Fruit fly (Drosophila melanogaster) whole organism, prepupa: Measurements from ENCODE around the gene CG6418.

Source experiments
- CG10631 ChIP-seq: fragments of 200-800 bp; sonication (Bioruptor generic); optimal IDR thresholded peaks from 2 replicates; lab custom pipeline; 2016; ENCODE audit warnings: missing biosample characterization, missing genetic modification characterization
- CG11902 ChIP-seq: fragments of 200-800 bp; sonication (Bioruptor generic); optimal IDR thresholded peaks from 3 replicates; lab custom pipeline; 2016; ENCODE audit warnings: missing biosample characterization, missing genetic modification characterization
- CG15336 ChIP-seq: fragments of 200-800 bp; sonication (Bioruptor generic); IDR thresholded peaks from 2 replicates; pipeline ENCODE4 v1.3.6; 2022; ENCODE audit warnings: missing biosample characterization, missing genetic modification characterization
- CG16779 ChIP-seq: fragments of 200-800 bp; sonication (Bioruptor generic); optimal IDR thresholded peaks from 3 replicates; lab custom pipeline; 2017; ENCODE audit warnings: missing biosample characterization, mild to moderate bottlenecking, missing genetic modification characterization
- CG3032 ChIP-seq: fragments of 200-800 bp; optimal IDR thresholded peaks from 2 replicates; lab custom pipeline; 2019; ENCODE audit warnings: missing biosample characterization, mild to moderate bottlenecking, missing genetic modification characterization, moderate library complexity
- CG31627 ChIP-seq: fragments of 200-800 bp; sonication (Bioruptor generic); optimal IDR thresholded peaks from 3 replicates; lab custom pipeline; 2016; ENCODE audit warnings: missing biosample characterization, missing genetic modification characterization
- CG32006 ChIP-seq: fragments of 200-800 bp; sonication (Bioruptor generic); optimal IDR thresholded peaks from 3 replicates; lab custom pipeline; 2017; ENCODE audit warnings: missing biosample characterization, mild to moderate bottlenecking, missing genetic modification characterization
- CG34406 ChIP-seq: fragments of 200-800 bp; sonication (Bioruptor generic); optimal IDR thresholded peaks from 3 replicates; lab custom pipeline; 2016; ENCODE audit warnings: missing biosample characterization, missing genetic modification characterization
- CG3919 ChIP-seq: fragments of 200-800 bp; sonication (Bioruptor generic); optimal IDR thresholded peaks from 3 replicates; lab custom pipeline; 2016; ENCODE audit warnings: missing biosample characterization, missing genetic modification characterization
- CG4318 ChIP-seq: fragments of 200-800 bp; sonication (Bioruptor generic); optimal IDR thresholded peaks from 3 replicates; lab custom pipeline; 2017; ENCODE audit warnings: missing biosample characterization, mild to moderate bottlenecking, missing genetic modification characterization
- CG6163 ChIP-seq: fragments of 200-800 bp; sonication (Bioruptor generic); IDR thresholded peaks from 3 replicates; pipeline ENCODE4 v1.3.6; 2022; ENCODE audit warnings: missing biosample characterization, missing genetic modification characterization
- CG6276 ChIP-seq: fragments of 200-800 bp; sonication (Bioruptor generic); optimal IDR thresholded peaks from 2 replicates; lab custom pipeline; 2017; ENCODE audit warnings: missing biosample characterization, mild to moderate bottlenecking, missing genetic modification characterization
- CG6792 ChIP-seq: fragments of 200-800 bp; sonication (Bioruptor generic); optimal IDR thresholded peaks from 3 replicates; lab custom pipeline; 2016; ENCODE audit warnings: missing biosample characterization, missing genetic modification characterization
- CG6808 ChIP-seq: fragments of 200-800 bp; sonication (Bioruptor generic); optimal IDR thresholded peaks from 3 replicates; lab custom pipeline; 2017; ENCODE audit warnings: missing biosample characterization, missing genetic modification characterization, mild to moderate bottlenecking, moderate library complexity, missing genetic modification reagents
- CG6854 ChIP-seq: fragments of 200-800 bp; sonication (Bioruptor generic); optimal IDR thresholded peaks from 2 replicates; lab custom pipeline; 2017; ENCODE audit warnings: missing biosample characterization, mild to moderate bottlenecking, missing genetic modification characterization
- CG8119 ChIP-seq: fragments of 200-800 bp; sonication (Bioruptor generic); IDR thresholded peaks from 3 replicates; pipeline ENCODE4 v1.3.6; 2022; ENCODE audit warnings: missing biosample characterization, missing genetic modification characterization
- CG8632 ChIP-seq: fragments of 200-800 bp; sonication (Bioruptor generic); optimal IDR thresholded peaks from 3 replicates; lab custom pipeline; 2016; ENCODE audit warnings: missing biosample characterization, missing genetic modification characterization
- CG9139 ChIP-seq: fragments of 200-800 bp; sonication (Bioruptor generic); optimal IDR thresholded peaks from 3 replicates; lab custom pipeline; 2017; ENCODE audit warnings: missing biosample characterization, mild to moderate bottlenecking, missing genetic modification characterization
- Eip75B ChIP-seq: fragments of 200-800 bp; sonication (Bioruptor generic); optimal IDR thresholded peaks from 3 replicates; lab custom pipeline; 2016; ENCODE audit warnings: missing biosample characterization, missing genetic modification characterization
- Eip78C ChIP-seq: fragments of 200-800 bp; sonication (Bioruptor generic); peaks from one replicate; lab custom pipeline; 2016; ENCODE audit warnings: missing biosample characterization, missing genetic modification characterization
- Eip93F ChIP-seq: fragments of 200-800 bp; sonication (Bioruptor generic); optimal IDR thresholded peaks from 2 replicates; lab custom pipeline; 2016; ENCODE audit warnings: missing biosample characterization, mild to moderate bottlenecking, missing genetic modification characterization
- Ets21C ChIP-seq: fragments of 200-800 bp; sonication (Bioruptor generic); optimal IDR thresholded peaks from 3 replicates; lab custom pipeline; 2016; ENCODE audit warnings: missing biosample characterization, missing genetic modification characterization
- Ets96B ChIP-seq: fragments of 200-800 bp; optimal IDR thresholded peaks from 2 replicates; lab custom pipeline; 2019; ENCODE audit warnings: missing biosample characterization, mild to moderate bottlenecking, missing genetic modification characterization, moderate library complexity
- Gug ChIP-seq: fragments of 200-800 bp; sonication (Bioruptor generic); IDR thresholded peaks from 2 replicates; pipeline ENCODE4 v1.3.6; 2022; ENCODE audit warnings: missing biosample characterization, missing genetic modification characterization
- Hr38 ChIP-seq: sonication (Bioruptor generic); optimal IDR thresholded peaks from 2 replicates; lab custom pipeline; 2016; ENCODE audit warnings: missing biosample characterization, missing genetic modification characterization
- Hr39 ChIP-seq: fragments of 200-800 bp; sonication (Bioruptor generic); optimal IDR thresholded peaks from 2 replicates; lab custom pipeline; 2016; ENCODE audit warnings: missing biosample characterization, missing genetic modification characterization
- Hr4 ChIP-seq: fragments of 200-800 bp; sonication (Bioruptor generic); optimal IDR thresholded peaks from 3 replicates; lab custom pipeline; 2016; ENCODE audit warnings: missing biosample characterization, missing genetic modification characterization
- Lpt ChIP-seq: fragments of 200-800 bp; sonication (Bioruptor generic); optimal IDR thresholded peaks from 3 replicates; lab custom pipeline; 2016; ENCODE audit warnings: missing biosample characterization, missing genetic modification characterization
- Met ChIP-seq: fragments of 200-800 bp; sonication (Bioruptor generic); optimal IDR thresholded peaks from 3 replicates; lab custom pipeline; 2016; ENCODE audit warnings: missing biosample characterization, missing genetic modification characterization
- OdsH ChIP-seq: fragments of 200-800 bp; sonication (Bioruptor generic); optimal IDR thresholded peaks from 3 replicates; lab custom pipeline; 2016; ENCODE audit warnings: missing biosample characterization, missing genetic modification characterization
- Smox ChIP-seq: fragments of 200-800 bp; sonication (Bioruptor generic); optimal IDR thresholded peaks from 3 replicates; lab custom pipeline; 2016; ENCODE audit warnings: missing biosample characterization, missing genetic modification characterization
- Sox102F ChIP-seq: fragments of 200-800 bp; sonication (Bioruptor generic); optimal IDR thresholded peaks from 2 replicates; lab custom pipeline; 2016; ENCODE audit warnings: missing biosample characterization, mild to moderate bottlenecking, missing genetic modification characterization
- Sox15 ChIP-seq: fragments of 200-800 bp; sonication (Bioruptor generic); optimal IDR thresholded peaks from 3 replicates; lab custom pipeline; 2016; ENCODE audit warnings: missing biosample characterization, missing genetic modification characterization
- achi ChIP-seq: fragments of 200-800 bp; sonication (Bioruptor generic); optimal IDR thresholded peaks from 3 replicates; lab custom pipeline; 2016; ENCODE audit warnings: missing biosample characterization, missing genetic modification characterization
- acj6 ChIP-seq: fragments of 200-800 bp; sonication (Bioruptor generic); optimal IDR thresholded peaks from 3 replicates; lab custom pipeline; 2016; ENCODE audit warnings: missing biosample characterization, missing genetic modification characterization
- dac ChIP-seq: fragments of 200-800 bp; sonication (Bioruptor generic); optimal IDR thresholded peaks from 2 replicates; lab custom pipeline; 2017; ENCODE audit warnings: missing biosample characterization, mild to moderate bottlenecking, missing genetic modification characterization
- dsx ChIP-seq: fragments of 200-800 bp; optimal IDR thresholded peaks from 3 replicates; lab custom pipeline; 2019; ENCODE audit warnings: missing biosample characterization, mild to moderate bottlenecking, missing genetic modification characterization, moderate library complexity; ENCODE audit not compliant: poor library complexity, severe bottlenecking
- esn ChIP-seq: fragments of 200-800 bp; sonication (Bioruptor generic); optimal IDR thresholded peaks from 2 replicates; lab custom pipeline; 2016; ENCODE audit warnings: missing biosample characterization, mild to moderate bottlenecking, missing genetic modification characterization, moderate library complexity
- fd59A ChIP-seq: fragments of 200-800 bp; sonication (Bioruptor generic); optimal IDR thresholded peaks from 2 replicates; lab custom pipeline; 2017; ENCODE audit warnings: missing biosample characterization, mild to moderate bottlenecking, missing genetic modification characterization, missing genetic modification reagents
- fkh ChIP-seq: fragments of 200-800 bp; sonication (Bioruptor generic); optimal IDR thresholded peaks from 3 replicates; lab custom pipeline; 2017; ENCODE audit warnings: missing biosample characterization, mild to moderate bottlenecking, missing genetic modification characterization, moderate library complexity
- lz ChIP-seq: fragments of 200-800 bp; sonication (Bioruptor generic); optimal IDR thresholded peaks from 3 replicates; lab custom pipeline; 2016; ENCODE audit warnings: missing biosample characterization, missing genetic modification characterization
- net ChIP-seq: fragments of 200-800 bp; sonication (Bioruptor generic); optimal IDR thresholded peaks from 3 replicates; lab custom pipeline; 2016; ENCODE audit warnings: missing biosample characterization, missing genetic modification characterization
- pdm3 ChIP-seq: fragments of 200-800 bp; sonication (Bioruptor generic); optimal IDR thresholded peaks from 3 replicates; lab custom pipeline; 2016; ENCODE audit warnings: missing biosample characterization, missing genetic modification characterization
- salr ChIP-seq, 2 experiments: fragments of 200-800 bp; sonication (Bioruptor generic); optimal IDR thresholded peaks; 3 replicates each; lab custom pipeline; 2016 to 2018; ENCODE audit warnings: missing biosample characterization in 2 of 2, missing genetic modification characterization in 2 of 2, mild to moderate bottlenecking in 1 of 2
- ss ChIP-seq, 2 experiments: fragments of 200-800 bp; sonication (Bioruptor generic); optimal IDR thresholded peaks; 2 replicates in 1 of 2; 3 replicates in 1 of 2; lab custom pipeline; 2017 to 2018; ENCODE audit warnings: mild to moderate bottlenecking in 2 of 2, missing biosample characterization in 2 of 2, missing genetic modification characterization in 2 of 2, moderate library complexity in 1 of 2
- svp ChIP-seq: fragments of 200-800 bp; sonication (Bioruptor generic); peaks from one replicate; lab custom pipeline; 2016; ENCODE audit warnings: missing biosample characterization, missing genetic modification characterization

Gene CG6418

dm6 chr3L:10852347-10853130 is 26.3 kb downstream of the CG6418 start (continued):
- TF ChIP-seq dac (GFP tag; lab: Kevin White, UChicago) (peak; percentile 86), Eip78C (GFP tag; lab: Kevin White, UChicago) (peak; percentile 93), CG6276 (GFP tag; lab: Kevin White, UChicago) (peak; percentile 98), CG8632 (peak; percentile 77), Hr4 (GFP tag; lab: Kevin White, UChicago) (peak; percentile 67), dsx (GFP tag; lab: Kevin White, UChicago) (peak; percentile 80), acj6 (GFP tag; lab: Kevin White, UChicago) (peak; percentile 43), Ets21C (GFP tag; lab: Kevin White, UChicago) (peak; percentile 31), ss (GFP tag; optimal IDR thresholded peaks at IDR 0.05; lab: Kevin White, UChicago) (peak; percentile 99)

dm6 chr3L:10851853-10852346 is 26.9 kb downstream of the CG6418 start:
- TF ChIP-seq Lpt (GFP tag; lab: Kevin White, UChicago) (no peak), Hr39 (peak; percentile 66), Ets96B (peak; percentile 80), acj6 (GFP tag; lab: Kevin White, UChicago) (peak; percentile 77), fkh (GFP tag; lab: Kevin White, UChicago) (no peak), pdm3 (GFP tag; lab: Kevin White, UChicago) (peak; percentile 74), CG6276 (GFP tag; lab: Kevin White, UChicago) (peak; percentile 42), lz (peak; percentile 74), Hr38 (GFP tag; lab: Kevin White, UChicago) (no peak), svp (GFP tag; lab: Kevin White, UChicago) (peak; percentile 88), dac (GFP tag; lab: Kevin White, UChicago) (no peak), CG6792 (GFP tag; lab: Kevin White, UChicago) (peak; percentile 52), Sox102F (GFP tag; lab: Kevin White, UChicago) (no peak), Met (GFP tag; lab: Kevin White, UChicago) (peak; percentile 83), CG6808 (GFP tag; lab: Kevin White, UChicago) (peak; percentile 27), Sox15 (peak; percentile 73), CG11902 (GFP tag; lab: Kevin White, UChicago) (peak; percentile 58), CG3919 (GFP tag; lab: Kevin White, UChicago) (peak; percentile 72), dsx (GFP tag; lab: Kevin White, UChicago) (peak; percentile 24), Ets21C (GFP tag; lab: Kevin White, UChicago) (peak; percentile 42), Eip75B (peak; percentile 56), salr (GFP tag; optimal IDR thresholded peaks at IDR 0.05; lab: Kevin White, UChicago) (peak in 1 of 2 experiments; percentile 90), CG8119 (GFP tag; lab: Robert Waterston, UW) (0 out of 3 replicates have a peak, but pooled peaks have one; percentile 12), CG15336 (GFP tag; lab: Robert Waterston, UW) (no peak; the same call in 1 of the 2 replicates), ss (GFP tag; optimal IDR thresholded peaks at IDR 0.05; lab: Kevin White, UChicago) (peak in 1 of 2 experiments; percentile 59), CG16779 (tag; lab: Kevin White, UChicago) (peak; percentile 16), CG10631 (GFP tag; lab: Kevin White, UChicago) (peak; percentile 80), net (GFP tag; lab: Kevin White, UChicago) (peak; percentile 68), OdsH (GFP tag; lab: Kevin White, UChicago) (peak; percentile 80), CG9139 (GFP tag; lab: Kevin White, UChicago) (no peak), CG4318 (GFP tag; lab: Kevin White, UChicago) (peak; percentile 75), CG6854 (GFP tag; lab: Kevin White, UChicago) (no peak), esn (GFP tag; lab: Kevin White, UChicago) (peak; percentile 90), fd59A (GFP tag; lab: Kevin White, UChicago) (peak; percentile 46), CG8632 (peak; percentile 79), CG31627 (GFP tag; lab: Kevin White, UChicago) (peak; percentile 70), Eip78C (GFP tag; lab: Kevin White, UChicago) (peak; percentile 96), Gug (GFP tag; lab: Robert Waterston, UW) (peak; percentile 18; the same call in 1 of the 2 replicates), achi (peak; percentile 68), CG6163 (GFP tag; lab: Robert Waterston, UW) (no peak; the same call in 1 of the 3 replicates), CG34406 (GFP tag; lab: Kevin White, UChicago) (peak; percentile 88), Eip93F (GFP tag; lab: Kevin White, UChicago) (no peak), CG3032 (peak; percentile 81), Smox (GFP tag; lab: Kevin White, UChicago) (peak; percentile 83), CG32006 (GFP tag; lab: Kevin White, UChicago) (peak; percentile 87)
